Worm (Caenorhabditis elegans) whole organism, L4 larva: ENCODE measurements around the gene col-147.

Experiments
- Y48G9A.11 ChIP-seq: fragments of 200-800 bp; sonication (Bioruptor generic); IDR thresholded peaks from 2 replicates; pipeline ENCODE4 v1.3.6; 2022; ENCODE audit warnings: missing genetic modification reagents, missing genetic modification characterization, missing compliant biosample characterization
- ZK546.5 ChIP-seq, 2 experiments: sonication (generic microtip); optimal IDR thresholded peaks; 2 replicates each; lab custom pipeline; 2017; ENCODE audit warnings: missing biosample characterization in 2 of 2, missing genetic modification characterization in 2 of 2
- aha-1 ChIP-seq: fragments of 150-350 bp; peaks from one replicate; lab custom pipeline; 2014; ENCODE audit warnings: missing biosample characterization, missing genetic modification characterization
- ama-1 ChIP-seq: fragments of 150-350 bp; optimal IDR thresholded peaks from 2 replicates; lab custom pipeline; 2014; ENCODE audit warnings: inconsistent platforms, mixed read lengths
- attf-4 ChIP-seq: sonication (generic microtip); optimal IDR thresholded peaks from 3 replicates; lab custom pipeline; 2017; ENCODE audit warnings: missing biosample characterization, missing genetic modification characterization
- daf-16 ChIP-seq, 3 experiments: sonication (generic microtip); optimal IDR thresholded peaks; 2 replicates each; lab custom pipeline; 2016 to 2017; ENCODE audit warnings: missing genetic modification characterization in 3 of 3, missing genetic modification reagents in 3 of 3, mild to moderate bottlenecking in 2 of 3, missing compliant biosample characterization in 2 of 3, missing biosample characterization in 1 of 3, moderate library complexity in 1 of 3
- hlh-30 ChIP-seq: sonication (generic microtip); optimal IDR thresholded peaks from 2 replicates; lab custom pipeline; 2017; ENCODE audit warnings: antibody characterized with exemption, mild to moderate bottlenecking, missing genetic modification characterization, missing compliant biosample characterization; ENCODE audit not compliant: insufficient read depth
- lin-13 ChIP-seq: fragments of 150-350 bp; optimal IDR thresholded peaks from 2 replicates; lab custom pipeline; 2014; ENCODE audit warnings: missing biosample characterization, missing genetic modification reagents, missing genetic modification characterization
- madf-5 ChIP-seq, 2 experiments: fragments of 200-800 bp; sonication (Bioruptor generic); IDR thresholded peaks; 2 replicates each; pipeline ENCODE4 v1.3.6; 2022; ENCODE audit warnings: missing compliant biosample characterization in 2 of 2, missing genetic modification characterization in 2 of 2
- nhr-237 ChIP-seq: sonication (generic microtip); optimal IDR thresholded peaks from 2 replicates; lab custom pipeline; 2017; ENCODE audit warnings: missing biosample characterization, missing genetic modification characterization
- snpc-4 ChIP-seq: fragments of 150-350 bp; optimal IDR thresholded peaks from 2 replicates; lab custom pipeline; 2014; ENCODE audit warnings: missing biosample characterization, missing genetic modification characterization
- zag-1 ChIP-seq: fragments of 150-350 bp; optimal IDR thresholded peaks from 2 replicates; lab custom pipeline; 2014; ENCODE audit warnings: missing biosample characterization, missing genetic modification characterization
- zip-11 ChIP-seq: fragments of 200-800 bp; sonication (Bioruptor generic); IDR thresholded peaks from 2 replicates; pipeline ENCODE4 v1.3.6; 2022; ENCODE audit warnings: missing genetic modification characterization, missing compliant biosample characterization

DNA sequence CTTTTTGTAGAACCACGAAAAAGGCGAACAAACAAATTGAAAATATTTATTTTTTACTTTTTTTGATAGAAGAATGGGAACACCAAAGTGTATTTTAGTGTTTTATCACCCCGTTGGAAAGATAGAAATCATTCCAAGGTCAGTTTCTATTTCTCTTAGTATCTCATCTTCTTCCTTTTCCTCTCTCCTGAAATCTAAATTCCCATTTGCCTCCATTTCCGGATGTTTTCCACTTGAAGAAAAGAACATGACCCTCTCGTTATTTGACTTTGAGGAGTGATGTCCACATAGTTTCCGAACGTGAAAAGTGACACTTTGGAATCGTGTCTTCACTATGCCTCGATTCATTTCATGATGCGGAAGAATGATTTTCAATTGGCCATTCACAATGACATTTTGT, 45.5 kb downstream of the col-147 start:
- no peak for TF ChIP-seq madf-5 (GFP tag; IDR thresholded peaks at IDR 0.05; lab: Robert Waterston, UW)
- no peak for TF ChIP-seq lin-13 (GFP tag; lab: Kevin White, UChicago)
- TF ChIP-seq Y48G9A.11 (GFP tag; lab: Robert Waterston, UW), result no peak
- TF ChIP-seq ZK546.5 (tag; optimal IDR thresholded peaks at IDR 0.05; lab: Kevin White, UChicago), result no peak
- no peak for TF ChIP-seq hlh-30 (tag; lab: Kevin White, UChicago)
- no peak for TF ChIP-seq zip-11
- no peak for TF ChIP-seq attf-4 (tag; lab: Kevin White, UChicago)
- TF ChIP-seq daf-16 (GFP tag; optimal IDR thresholded peaks at IDR 0.05; lab: Kevin White, UChicago), result no peak
- TF ChIP-seq daf-16 (tag; optimal IDR thresholded peaks at IDR 0.05; lab: Kevin White, UChicago), result no peak
- no peak for TF ChIP-seq snpc-4 (tag; lab: Kevin White, UChicago)
- peak; percentile 94 for TF ChIP-seq aha-1 (tag; lab: Kevin White, UChicago)
- no peak for TF ChIP-seq nhr-237 (tag; lab: Kevin White, UChicago)
- TF ChIP-seq ama-1 (lab: Kevin White, UChicago), result no peak
- no peak for TF ChIP-seq zag-1 (tag; lab: Kevin White, UChicago)
